Worm (Caenorhabditis elegans) whole organism, late embryonic: ENCODE measurements around the gene nmgp-1.
A peak's percentile ranks its signal among the peaks of the same experiment; 100 is the strongest.

ENCODE experiments used
- C08G9.2 ChIP-seq: sonication (generic microtip); optimal IDR thresholded peaks from 2 replicates; lab custom pipeline; 2016; ENCODE audit warnings: mild to moderate bottlenecking, missing genetic modification characterization, moderate library complexity, missing compliant biosample characterization
- C38D4.7 ChIP-seq: fragments of 200-800 bp; sonication (Bioruptor generic); optimal IDR thresholded peaks from 2 replicates; lab custom pipeline; 2018; ENCODE audit warnings: mild to moderate bottlenecking, missing genetic modification characterization, moderate library complexity, missing compliant biosample characterization
- K02D7.2 ChIP-seq: sonication (generic microtip); optimal IDR thresholded peaks from 2 replicates; lab custom pipeline; 2017; ENCODE audit warnings: mild to moderate bottlenecking, missing genetic modification characterization, missing compliant biosample characterization
- Y22D7AL.16 ChIP-seq: sonication (generic microtip); optimal IDR thresholded peaks from 2 replicates; lab custom pipeline; 2016; ENCODE audit warnings: missing genetic modification characterization, missing compliant biosample characterization
- ceh-14 ChIP-seq: sonication (generic microtip); optimal IDR thresholded peaks from 2 replicates; lab custom pipeline; 2016; ENCODE audit warnings: missing genotype, missing genetic modification characterization, missing compliant biosample characterization
- ceh-18 ChIP-seq: sonication (generic microtip); optimal IDR thresholded peaks from 2 replicates; lab custom pipeline; 2016; ENCODE audit warnings: missing genetic modification characterization, missing compliant biosample characterization
- ceh-19 ChIP-seq: fragments of 200-800 bp; sonication (Bioruptor generic); optimal IDR thresholded peaks from 2 replicates; lab custom pipeline; 2018; ENCODE audit warnings: mild to moderate bottlenecking, missing genetic modification characterization, missing compliant biosample characterization
- ceh-2 ChIP-seq: sonication (generic microtip); optimal IDR thresholded peaks from 2 replicates; lab custom pipeline; 2016; ENCODE audit warnings: missing genotype, missing genetic modification characterization, missing compliant biosample characterization
- ceh-30 ChIP-seq: fragments of 150-350 bp; optimal IDR thresholded peaks from 2 replicates; lab custom pipeline; 2014; ENCODE audit warnings: missing biosample characterization, missing genetic modification characterization
- ceh-31 ChIP-seq: sonication (generic microtip); optimal IDR thresholded peaks from 2 replicates; lab custom pipeline; 2016; ENCODE audit warnings: missing genetic modification characterization, missing compliant biosample characterization
- ceh-34 ChIP-seq: sonication (generic microtip); optimal IDR thresholded peaks from 2 replicates; lab custom pipeline; 2016; ENCODE audit warnings: mild to moderate bottlenecking, missing genetic modification characterization, missing compliant biosample characterization
- ceh-48 ChIP-seq: sonication (generic microtip); optimal IDR thresholded peaks from 2 replicates; lab custom pipeline; 2016; ENCODE audit warnings: missing genetic modification characterization, inconsistent platforms, missing compliant biosample characterization
- ceh-6 ChIP-seq: fragments of 200-800 bp; sonication (Bioruptor generic); optimal IDR thresholded peaks from 2 replicates; lab custom pipeline; 2018; ENCODE audit warnings: mild to moderate bottlenecking, missing genetic modification characterization, missing compliant biosample characterization
- ceh-9 ChIP-seq: sonication (generic microtip); optimal IDR thresholded peaks from 2 replicates; lab custom pipeline; 2016; ENCODE audit warnings: mild to moderate bottlenecking, missing genetic modification characterization, inconsistent platforms, missing compliant biosample characterization
- dve-1 ChIP-seq: sonication (generic microtip); optimal IDR thresholded peaks from 2 replicates; lab custom pipeline; 2017; ENCODE audit warnings: antibody characterized with exemption, mild to moderate bottlenecking, missing genetic modification characterization, missing compliant biosample characterization
- elt-2 ChIP-seq: sonication (generic microtip); optimal IDR thresholded peaks from 2 replicates; lab custom pipeline; 2016; ENCODE audit warnings: missing genetic modification reagents, missing genetic modification characterization, missing compliant biosample characterization
- fkh-10 ChIP-seq: fragments of 150-350 bp; optimal IDR thresholded peaks from 2 replicates; lab custom pipeline; 2014; ENCODE audit warnings: missing biosample characterization, missing genetic modification reagents, missing genetic modification characterization
- hlh-13 ChIP-seq: fragments of 200-800 bp; sonication (Bioruptor generic); optimal IDR thresholded peaks from 2 replicates; lab custom pipeline; 2018; ENCODE audit warnings: mild to moderate bottlenecking, missing genetic modification characterization, missing compliant biosample characterization
- hlh-15 ChIP-seq: sonication (generic microtip); optimal IDR thresholded peaks from 2 replicates; lab custom pipeline; 2016; ENCODE audit warnings: missing genetic modification characterization, missing compliant biosample characterization
- hlh-30 ChIP-seq: sonication (generic microtip); optimal IDR thresholded peaks from 2 replicates; lab custom pipeline; 2017; ENCODE audit warnings: antibody characterized with exemption, missing genetic modification characterization, missing compliant biosample characterization; ENCODE audit not compliant: insufficient read depth
- hlh-8 ChIP-seq: sonication (generic microtip); optimal IDR thresholded peaks from 2 replicates; lab custom pipeline; 2016; ENCODE audit warnings: missing genotype, missing genetic modification characterization, missing compliant biosample characterization
- mec-3 ChIP-seq: sonication (generic microtip); optimal IDR thresholded peaks from 2 replicates; lab custom pipeline; 2016; ENCODE audit warnings: borderline replicate concordance, missing genetic modification characterization, missing compliant biosample characterization
- nfya-1 ChIP-seq: sonication (generic microtip); optimal IDR thresholded peaks from 2 replicates; lab custom pipeline; 2017; ENCODE audit warnings: missing genetic modification characterization, mild to moderate bottlenecking, missing compliant biosample characterization, antibody characterized with exemption, moderate library complexity
- nhr-11 ChIP-seq: fragments of 150-350 bp; optimal IDR thresholded peaks from 2 replicates; lab custom pipeline; 2014; ENCODE audit warnings: missing biosample characterization, missing genetic modification characterization
- odd-2 ChIP-seq: sonication (generic microtip); optimal IDR thresholded peaks from 2 replicates; lab custom pipeline; 2017; ENCODE audit warnings: antibody characterized with exemption, mild to moderate bottlenecking, missing genetic modification characterization, missing compliant biosample characterization
- pat-9 ChIP-seq: fragments of 200-800 bp; sonication (Bioruptor generic); optimal IDR thresholded peaks from 2 replicates; lab custom pipeline; 2018; ENCODE audit warnings: mild to moderate bottlenecking, missing genetic modification characterization, moderate library complexity, missing compliant biosample characterization
- pha-4 ChIP-seq: fragments of 150-350 bp; optimal IDR thresholded peaks from 2 replicates; lab custom pipeline; 2018; ENCODE audit warnings: missing biosample characterization, missing genetic modification reagents, missing genetic modification characterization
- ref-2 ChIP-seq: sonication (generic microtip); optimal IDR thresholded peaks from 2 replicates; lab custom pipeline; 2016; ENCODE audit warnings: missing genetic modification characterization, missing compliant biosample characterization
- tbx-2 ChIP-seq: sonication (generic microtip); optimal IDR thresholded peaks from 2 replicates; lab custom pipeline; 2016; ENCODE audit warnings: missing genetic modification characterization, missing compliant biosample characterization
- tbx-7 ChIP-seq: sonication (generic microtip); optimal IDR thresholded peaks from 2 replicates; lab custom pipeline; 2016; ENCODE audit warnings: missing genotype, missing genetic modification characterization, missing compliant biosample characterization
- ttx-3 ChIP-seq: sonication (generic microtip); optimal IDR thresholded peaks from 2 replicates; lab custom pipeline; 2016; ENCODE audit warnings: missing genetic modification reagents, missing genetic modification characterization, missing compliant biosample characterization
- unc-3 ChIP-seq, 2 experiments: fragments of 200-800 bp in 1 of 2; sonication (Bioruptor generic) in 1 of 2; sonication (generic microtip) in 1 of 2; conservative IDR thresholded peaks in 1 of 2; optimal IDR thresholded peaks in 1 of 2; 2 replicates each; pipeline versions ENCODE4 v1.3.6 to Lab custom; 2016 to 2022; ENCODE audit warnings: missing compliant biosample characterization in 2 of 2, missing genetic modification characterization in 2 of 2, missing genetic modification reagents in 1 of 2
- unc-42 ChIP-seq: sonication (generic microtip); optimal IDR thresholded peaks from 2 replicates; lab custom pipeline; 2016; ENCODE audit warnings: missing genotype, missing genetic modification characterization, missing compliant biosample characterization
- unc-55 ChIP-seq: sonication (generic microtip); optimal IDR thresholded peaks from 2 replicates; lab custom pipeline; 2017; ENCODE audit warnings: missing biosample characterization, missing genetic modification reagents, missing genetic modification characterization
- unc-86 ChIP-seq: sonication (generic microtip); optimal IDR thresholded peaks from 2 replicates; lab custom pipeline; 2016; ENCODE audit warnings: missing genetic modification characterization, missing compliant biosample characterization
- zip-5 ChIP-seq: sonication (generic microtip); optimal IDR thresholded peaks from 2 replicates; lab custom pipeline; 2016; ENCODE audit warnings: missing genetic modification characterization, missing compliant biosample characterization

nmgp-1 gene

ce11 chrII:6226995-6227394, 33.7 kb upstream of the nmgp-1 start, which contains the start of gene srsy-2:
Gene srsy-2, minus strand, starts transcription at chrII:6227095.
- TF ChIP-seq zip-5 (tag; lab: Kevin White, UChicago): no peak
- TF ChIP-seq hlh-15: no peak
- TF ChIP-seq hlh-13 (GFP tag; lab: Kevin White, UChicago): no peak
- no peak for TF ChIP-seq odd-2 (tag; lab: Kevin White, UChicago)
- TF ChIP-seq ceh-19 (GFP tag; lab: Kevin White, UChicago): no peak
- no peak for TF ChIP-seq ceh-6 (GFP tag; lab: Kevin White, UChicago)
- no peak for TF ChIP-seq ceh-18 (tag; lab: Kevin White, UChicago)
- no peak for TF ChIP-seq ref-2 (tag; lab: Kevin White, UChicago)
- TF ChIP-seq ceh-34 (tag; lab: Kevin White, UChicago): no peak
- TF ChIP-seq ttx-3 (tag; lab: Kevin White, UChicago): no peak
- TF ChIP-seq ceh-14 (tag; lab: Kevin White, UChicago): no peak
- TF ChIP-seq ceh-2 (tag; lab: Kevin White, UChicago): no peak
- no peak for TF ChIP-seq hlh-30 (tag; lab: Kevin White, UChicago)

- TF ChIP-seq ceh-48: no peak
- TF ChIP-seq ceh-2 (tag; lab: Kevin White, UChicago): no peak
- TF ChIP-seq unc-42 (tag; lab: Kevin White, UChicago): peak; percentile 61
- no peak for TF ChIP-seq ceh-14 (tag; lab: Kevin White, UChicago)
- TF ChIP-seq, all 69 proteins: peak for 1
Measured at ce11 chrII:6230116-6230515, 30.5 kb upstream of the nmgp-1 start.

ce11 chrII:6235432-6236092, 25.1 kb upstream of the nmgp-1 start, which contains the start of gene T24H7.9:
Gene T24H7.9, minus strand, starts transcription at chrII:6235505.
- TF ChIP-seq unc-86 (tag; lab: Kevin White, UChicago): no peak
- no peak for TF ChIP-seq tbx-7 (tag; lab: Kevin White, UChicago)
- TF ChIP-seq pat-9: no peak
- TF ChIP-seq dve-1 (tag; lab: Kevin White, UChicago): no peak
- TF ChIP-seq nhr-11 (tag; lab: Kevin White, UChicago): no peak
- no peak for TF ChIP-seq unc-55 (GFP tag; lab: Kevin White, UChicago)
- no peak for TF ChIP-seq hlh-15
- no peak for TF ChIP-seq K02D7.2 (tag; lab: Kevin White, UChicago)
- TF ChIP-seq, all 69 proteins: peak for 0

- no peak for TF ChIP-seq fkh-10 (GFP tag; lab: Kevin White, UChicago)
- peak; percentile 62 for TF ChIP-seq ceh-18 (tag; lab: Kevin White, UChicago)
- no peak for TF ChIP-seq C08G9.2 (tag; lab: Kevin White, UChicago)
- TF ChIP-seq hlh-13 (GFP tag; lab: Kevin White, UChicago): no peak
- no peak for TF ChIP-seq unc-55 (GFP tag; lab: Kevin White, UChicago)
- TF ChIP-seq hlh-30 (tag; lab: Kevin White, UChicago): peak; percentile 45
- no peak for TF ChIP-seq unc-86 (tag; lab: Kevin White, UChicago)
- peak; percentile 33 for TF ChIP-seq tbx-2
- no peak for TF ChIP-seq ceh-6 (GFP tag; lab: Kevin White, UChicago)
- TF ChIP-seq ceh-34 (tag; lab: Kevin White, UChicago): peak; percentile 11
Measured at ce11 chrII:6236093-6236945, 24.3 kb upstream of the nmgp-1 start.

- TF ChIP-seq hlh-8 (no peak), ceh-30 (tag; lab: Kevin White, UChicago) (no peak), C38D4.7 (no peak), Y22D7AL.16 (no peak), hlh-15 (no peak), hlh-13 (GFP tag; lab: Kevin White, UChicago) (no peak), zip-5 (tag; lab: Kevin White, UChicago) (no peak), mec-3 (no peak), unc-3 (GFP tag; conservative IDR thresholded peaks at IDR 0.05; lab: Robert Waterston, UW) (no peak), unc-3 (tag; optimal IDR thresholded peaks at IDR 0.05; lab: Kevin White, UChicago) (no peak), elt-2 (tag; lab: Kevin White, UChicago) (no peak), pha-4 (tag; lab: Kevin White, UChicago) (no peak), ceh-31 (tag; lab: Kevin White, UChicago) (no peak), nfya-1 (no peak), ceh-9 (no peak), ttx-3 (tag; lab: Kevin White, UChicago) (no peak)
- TF ChIP-seq, all 69 proteins: peak for 0
Measured at ce11 chrII:6241758-6242157, 18.9 kb upstream of the nmgp-1 start, which contains the start of gene T24H7.8. Gene T24H7.8, plus strand, starts transcription at chrII:6242058.
